Worm (Caenorhabditis elegans): ENCODE measurements around the gene C03H5.9.

DNA sequence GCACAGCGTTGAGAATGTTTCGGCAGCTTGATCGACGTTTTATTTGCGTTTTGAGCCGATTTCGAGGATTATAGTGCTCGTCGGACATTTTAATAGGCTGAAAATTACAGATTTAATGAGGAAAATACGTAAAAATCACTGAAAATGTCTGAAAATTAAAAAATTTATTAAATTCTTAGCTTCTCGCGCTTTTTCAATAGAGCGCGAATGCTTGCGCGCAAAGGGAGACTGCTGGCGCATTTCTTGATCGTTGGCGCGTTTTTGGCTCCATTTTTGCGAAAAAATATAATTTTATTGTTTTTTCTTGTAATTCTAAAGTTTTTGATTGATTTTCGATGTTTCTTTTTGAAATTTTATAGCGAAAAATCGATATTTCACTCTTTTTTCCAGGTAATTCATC lies 32.4 kb downstream of the C03H5.9 start, which contains the start of the genes dnsn-1 and C24H12.4:
- no peak for TF ChIP-seq unc-39 (tag; optimal IDR thresholded peaks at IDR 0.05)
- TF ChIP-seq nhr-28 (tag; optimal IDR thresholded peaks at IDR 0.05), result no peak
- TF ChIP-seq unc-62 (GFP tag; optimal IDR thresholded peaks at IDR 0.05), result no peak
- no peak for TF ChIP-seq elt-3 (tag; optimal IDR thresholded peaks at IDR 0.05)
- TF ChIP-seq snpc-4 (tag; optimal IDR thresholded peaks at IDR 0.05), result no peak
- TF ChIP-seq drap-1 (GFP tag; optimal IDR thresholded peaks at IDR 0.05), result no peak
- TF ChIP-seq nhr-76 (tag; optimal IDR thresholded peaks at IDR 0.05), result no peak
- TF ChIP-seq nhr-12 (tag; optimal IDR thresholded peaks at IDR 0.05), result no peak
- TF ChIP-seq elt-1 (tag; optimal IDR thresholded peaks at IDR 0.05; ENCODE audit: borderline replicate concordance, insufficient read depth), result no peak
- no peak for TF ChIP-seq bed-3 (GFP tag; optimal IDR thresholded peaks at IDR 0.05)
- TF ChIP-seq mep-1 (tag; optimal IDR thresholded peaks at IDR 0.05), result peak; percentile 96
- peak; percentile 84 for TF ChIP-seq lin-13 (tag; optimal IDR thresholded peaks at IDR 0.05)
- no peak for TF ChIP-seq mls-2 (tag; optimal IDR thresholded peaks at IDR 0.05)
